Fruit fly (Drosophila melanogaster) whole organism, embryonic: ENCODE results near the gene CG1738.
A peak's percentile ranks its signal among the peaks of the same experiment; 100 is the strongest.

ENCODE experiments used
- Adf1 ChIP-seq: fragments of 200-800 bp; sonication (Bioruptor generic); IDR thresholded peaks from 2 replicates; pipeline ENCODE4 v1.3.6; 2022; ENCODE audit warnings: missing biosample characterization, missing genetic modification characterization
- Asciz ChIP-seq: fragments of 200-800 bp; sonication (Bioruptor generic); optimal IDR thresholded peaks from 2 replicates; lab custom pipeline; 2017; ENCODE audit warnings: missing biosample characterization, mild to moderate bottlenecking, missing genetic modification characterization, missing genetic modification reagents
- Awh ChIP-seq: fragments of 200-800 bp; sonication (Bioruptor generic); IDR thresholded peaks from 2 replicates; pipeline ENCODE4, ENCODE4 v1.3.6; 2022; ENCODE audit warnings: missing biosample characterization, missing genetic modification characterization
- B-H2 ChIP-seq: fragments of 200-800 bp; sonication (Bioruptor generic); optimal IDR thresholded peaks from 2 replicates; lab custom pipeline; 2018; ENCODE audit warnings: missing biosample characterization, mild to moderate bottlenecking, missing genetic modification characterization
- Bteb2 ChIP-seq: fragments of 200-800 bp; sonication (Bioruptor generic); optimal IDR thresholded peaks from 2 replicates; lab custom pipeline; 2016; ENCODE audit warnings: missing biosample characterization, missing genetic modification characterization
- CG10209 ChIP-seq: fragments of 200-800 bp; sonication (Bioruptor generic); optimal IDR thresholded peaks from 3 replicates; lab custom pipeline; 2017; ENCODE audit warnings: missing biosample characterization, mild to moderate bottlenecking, missing genetic modification characterization, missing genetic modification reagents
- CG10366 ChIP-seq: fragments of 200-800 bp; sonication (Bioruptor generic); IDR thresholded peaks from 2 replicates; pipeline ENCODE4 v1.3.6; 2022; ENCODE audit warnings: missing biosample characterization, missing genetic modification characterization
- CG10462 ChIP-seq: fragments of 200-800 bp; sonication (Bioruptor generic); optimal IDR thresholded peaks from 2 replicates; lab custom pipeline; 2016; ENCODE audit warnings: missing biosample characterization, missing genetic modification characterization
- CG10543 ChIP-seq: fragments of 200-800 bp; sonication (Bioruptor generic); optimal IDR thresholded peaks from 3 replicates; lab custom pipeline; 2017; ENCODE audit warnings: missing biosample characterization, mild to moderate bottlenecking, missing genetic modification characterization, moderate library complexity
- CG11695 ChIP-seq: fragments of 200-800 bp; sonication (Bioruptor generic); IDR thresholded peaks from 3 replicates; pipeline ENCODE4 v1.3.6; 2022; ENCODE audit warnings: missing biosample characterization, missing genetic modification characterization
- CG12769 ChIP-seq: fragments of 200-800 bp; sonication (Bioruptor generic); optimal IDR thresholded peaks from 2 replicates; lab custom pipeline; 2019; ENCODE audit warnings: missing biosample characterization, mild to moderate bottlenecking, missing genetic modification characterization, moderate library complexity
- CG14965 ChIP-seq: fragments of 200-800 bp; sonication (Bioruptor generic); optimal IDR thresholded peaks from 2 replicates; lab custom pipeline; 2016; ENCODE audit warnings: missing biosample characterization, missing genetic modification characterization, borderline replicate concordance
- CG15011 ChIP-seq: fragments of 200-800 bp; sonication (Bioruptor generic); optimal IDR thresholded peaks from 3 replicates; lab custom pipeline; 2018; ENCODE audit warnings: missing biosample characterization, mild to moderate bottlenecking, missing genetic modification characterization
- CG17359 ChIP-seq: fragments of 200-800 bp; sonication (Bioruptor generic); optimal IDR thresholded peaks from 3 replicates; lab custom pipeline; 2018; ENCODE audit warnings: missing biosample characterization, mild to moderate bottlenecking, missing genetic modification characterization, moderate library complexity
- CG18599 ChIP-seq: fragments of 200-800 bp; sonication (Bioruptor generic); optimal IDR thresholded peaks from 3 replicates; lab custom pipeline; 2017; ENCODE audit warnings: missing biosample characterization, missing genetic modification characterization, mild to moderate bottlenecking, moderate library complexity, missing genetic modification reagents
- CG2202 ChIP-seq: fragments of 200-800 bp; sonication (Bioruptor generic); optimal IDR thresholded peaks from 2 replicates; lab custom pipeline; 2018; ENCODE audit warnings: missing biosample characterization, mild to moderate bottlenecking, missing genetic modification characterization
- CG2889 ChIP-seq: fragments of 200-800 bp; sonication (Bioruptor generic); IDR thresholded peaks from 3 replicates; pipeline ENCODE4 v1.3.6; 2022; ENCODE audit warnings: missing biosample characterization, missing genetic modification characterization
- CG30431 ChIP-seq: fragments of 200-800 bp; sonication (Bioruptor generic); optimal IDR thresholded peaks from 2 replicates; lab custom pipeline; 2017; ENCODE audit warnings: missing biosample characterization, missing genetic modification characterization
- CG31224 ChIP-seq: fragments of 200-800 bp; sonication (Bioruptor generic); IDR thresholded peaks from 2 replicates; pipeline ENCODE4 v1.3.6; 2022; ENCODE audit warnings: missing biosample characterization, missing genetic modification characterization
- CG32532 ChIP-seq: fragments of 200-800 bp; sonication (Bioruptor generic); IDR thresholded peaks from 2 replicates; pipeline ENCODE4 v1.3.6; 2022; ENCODE audit warnings: missing biosample characterization, missing genetic modification characterization
- CG3281 ChIP-seq: fragments of 200-800 bp; sonication (Bioruptor generic); optimal IDR thresholded peaks from 3 replicates; lab custom pipeline; 2017; ENCODE audit warnings: missing biosample characterization, mild to moderate bottlenecking, missing genetic modification characterization
- CG4730 ChIP-seq: fragments of 200-800 bp; sonication (Bioruptor generic); IDR thresholded peaks from 2 replicates; pipeline ENCODE4 v1.3.6; 2022; ENCODE audit warnings: missing biosample characterization, missing genetic modification characterization
- CG6854 ChIP-seq: fragments of 200-800 bp; sonication (Bioruptor generic); optimal IDR thresholded peaks from 3 replicates; lab custom pipeline; 2017; ENCODE audit warnings: missing biosample characterization, mild to moderate bottlenecking, missing genetic modification characterization
- CG7556 ChIP-seq: fragments of 200-800 bp; sonication (Bioruptor generic); optimal IDR thresholded peaks from 2 replicates; lab custom pipeline; 2017; ENCODE audit warnings: missing biosample characterization, mild to moderate bottlenecking, missing genetic modification characterization
- CG9932 ChIP-seq: fragments of 200-800 bp; sonication (Bioruptor generic); IDR thresholded peaks from 2 replicates; pipeline ENCODE4 v1.3.6; 2022; ENCODE audit warnings: missing biosample characterization, missing genetic modification characterization
- GATAe ChIP-seq: fragments of 200-800 bp; sonication (Bioruptor generic); conservative IDR thresholded peaks from 2 replicates; pipeline ENCODE4 v1.3.6; 2022; ENCODE audit warnings: missing biosample characterization, missing genetic modification characterization
- Hand ChIP-seq: fragments of 200-800 bp; sonication (Bioruptor generic); optimal IDR thresholded peaks from 2 replicates; lab custom pipeline; 2017; ENCODE audit warnings: mild to moderate bottlenecking, missing biosample characterization, missing genetic modification reagents, missing genetic modification characterization
- Jarid2 ChIP-seq: fragments of 200-800 bp; sonication (Bioruptor generic); optimal IDR thresholded peaks from 3 replicates; lab custom pipeline; 2017; ENCODE audit warnings: mild to moderate bottlenecking, missing biosample characterization, missing genetic modification reagents, missing genetic modification characterization
- Pdp1 ChIP-seq, 2 experiments: fragments of 200-800 bp; sonication (Bioruptor generic); optimal IDR thresholded peaks; 3 replicates each; lab custom pipeline; 2016; ENCODE audit warnings: missing biosample characterization in 2 of 2, missing genetic modification characterization in 2 of 2, mild to moderate bottlenecking in 1 of 2, moderate library complexity in 1 of 2
- Rfx ChIP-seq: fragments of 200-800 bp; sonication (Bioruptor generic); IDR thresholded peaks from 2 replicates; pipeline ENCODE4 v1.3.6; 2022; ENCODE audit warnings: missing biosample characterization, missing genetic modification characterization
- Side ChIP-seq: fragments of 200-800 bp; sonication (Bioruptor generic); optimal IDR thresholded peaks from 2 replicates; lab custom pipeline; 2016; ENCODE audit warnings: missing biosample characterization, missing genetic modification characterization
- Sox102F ChIP-seq: fragments of 200-800 bp; sonication (Bioruptor generic); optimal IDR thresholded peaks from 2 replicates; lab custom pipeline; 2018; ENCODE audit warnings: missing biosample characterization, mild to moderate bottlenecking, missing genetic modification characterization, moderate library complexity
- chinmo ChIP-seq: fragments of 200-800 bp; sonication (Bioruptor generic); IDR thresholded peaks from 4 replicates; pipeline ENCODE4 v1.3.6; 2022; ENCODE audit warnings: missing biosample characterization, missing genetic modification characterization; ENCODE audit not compliant: partially characterized antibody
- dati ChIP-seq: fragments of 200-800 bp; sonication (Bioruptor generic); IDR thresholded peaks from 2 replicates; pipeline ENCODE4 v1.3.6; 2022; ENCODE audit warnings: missing biosample characterization, missing genetic modification characterization
- fu2 ChIP-seq: fragments of 200-800 bp; sonication (Bioruptor generic); optimal IDR thresholded peaks from 2 replicates; lab custom pipeline; 2016; ENCODE audit warnings: missing biosample characterization, missing genetic modification characterization
- hkb ChIP-seq, 2 experiments: fragments of 200-800 bp in 1 of 2; fragments of >200 bp in 1 of 2; sonication (Bioruptor generic) in 1 of 2; IDR thresholded peaks in 1 of 2; optimal IDR thresholded peaks in 1 of 2; 2 replicates each; pipeline versions ENCODE4 v1.3.6 to Lab custom; 2017 to 2022; ENCODE audit warnings: missing biosample characterization in 1 of 2, missing genetic modification characterization in 1 of 2
- klu ChIP-seq: fragments of 200-800 bp; sonication (Bioruptor generic); IDR thresholded peaks from 2 replicates; pipeline ENCODE4 v1.3.6; 2022; ENCODE audit warnings: missing biosample characterization, missing genetic modification characterization
- kni ChIP-seq: fragments of 200-800 bp; sonication (Bioruptor generic); optimal IDR thresholded peaks from 3 replicates; lab custom pipeline; 2017; ENCODE audit warnings: mild to moderate bottlenecking, missing biosample characterization, missing genetic modification reagents, missing genetic modification characterization
- knrl ChIP-seq: fragments of 200-800 bp; sonication (Bioruptor generic); IDR thresholded peaks from 3 replicates; pipeline ENCODE4 v1.3.6; 2022; ENCODE audit warnings: missing biosample characterization, missing genetic modification characterization; ENCODE audit not compliant: partially characterized antibody
- luna ChIP-seq: fragments of 200-800 bp; sonication (Bioruptor generic); optimal IDR thresholded peaks from 2 replicates; lab custom pipeline; 2016; ENCODE audit warnings: missing biosample characterization, missing genetic modification characterization
- otp ChIP-seq: fragments of 200-800 bp; sonication (Bioruptor generic); IDR thresholded peaks from 3 replicates; pipeline ENCODE4, ENCODE4 v1.3.6; 2022; ENCODE audit warnings: missing biosample characterization, missing genetic modification characterization
- salm ChIP-seq: fragments of 200-800 bp; sonication (Bioruptor generic); optimal IDR thresholded peaks from 2 replicates; lab custom pipeline; 2018; ENCODE audit warnings: missing biosample characterization, mild to moderate bottlenecking, missing genetic modification characterization
- sens ChIP-seq: fragments of 200-800 bp; sonication (Bioruptor generic); peaks from one replicate; lab custom pipeline; 2016; ENCODE audit warnings: missing biosample characterization, missing genetic modification characterization
- sens-2 ChIP-seq: fragments of 200-800 bp; sonication (Bioruptor generic); IDR thresholded peaks from 2 replicates; pipeline ENCODE4 v1.3.6; 2022; ENCODE audit warnings: missing biosample characterization, missing genetic modification characterization
- sisA ChIP-seq: fragments of 200-800 bp; sonication (Bioruptor generic); IDR thresholded peaks from 2 replicates; pipeline ENCODE4 v1.3.6; 2022; ENCODE audit warnings: missing biosample characterization, missing genetic modification characterization
- tll ChIP-seq, 2 experiments: fragments of 200-800 bp in 1 of 2; fragments of >200 bp in 1 of 2; sonication (Bioruptor generic) in 1 of 2; optimal IDR thresholded peaks; 2 replicates each; lab custom pipeline; 2017 to 2019; ENCODE audit warnings: missing biosample characterization in 2 of 2, missing genetic modification characterization in 2 of 2, mild to moderate bottlenecking in 1 of 2, moderate library complexity in 1 of 2
- tna ChIP-seq: fragments of 200-800 bp; sonication (Bioruptor generic); IDR thresholded peaks from 2 replicates; pipeline ENCODE4 v1.3.6; 2022; ENCODE audit warnings: missing biosample characterization, missing genetic modification characterization; ENCODE audit not compliant: partially characterized antibody
- tup ChIP-seq: fragments of 200-800 bp; sonication (Bioruptor generic); optimal IDR thresholded peaks from 2 replicates; lab custom pipeline; 2016; ENCODE audit warnings: missing biosample characterization, mild to moderate bottlenecking, missing genetic modification characterization, moderate library complexity
- zf30C ChIP-seq: fragments of 200-800 bp; sonication (Bioruptor generic); optimal IDR thresholded peaks from 3 replicates; lab custom pipeline; 2018; ENCODE audit warnings: missing biosample characterization, mild to moderate bottlenecking, missing genetic modification characterization

Gene CG1738

DNA sequence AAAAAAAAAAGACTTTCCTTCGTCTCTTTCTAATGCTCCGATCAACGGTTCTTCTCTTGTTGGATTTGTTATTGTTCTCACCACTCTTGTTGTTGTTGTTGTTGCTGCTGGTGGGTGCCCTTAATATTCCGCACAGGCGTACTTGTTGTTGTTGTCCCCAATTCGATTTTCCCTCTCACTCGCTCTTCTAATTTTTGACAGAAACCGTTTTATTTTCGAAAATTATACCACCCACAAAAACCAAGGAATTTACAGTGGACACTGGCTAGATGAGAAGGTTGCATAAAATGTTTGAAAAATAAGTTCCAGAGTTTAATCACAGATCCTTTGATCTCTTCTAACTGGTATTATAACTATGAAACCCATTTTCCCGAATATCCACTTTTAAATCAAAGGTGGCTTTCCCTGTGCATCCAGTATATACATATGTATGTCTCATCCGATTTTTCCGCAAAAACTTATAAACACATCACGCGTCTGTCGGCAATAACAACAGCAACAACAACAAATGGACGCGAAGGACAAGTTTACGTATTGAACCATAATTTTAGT, 42.6 kb downstream of the CG1738 start (continued):
- no peak for TF ChIP-seq tna
- no peak for TF ChIP-seq CG18599 (GFP tag; lab: Kevin White, UChicago)
- no peak for TF ChIP-seq CG7556
- no peak for TF ChIP-seq tup (GFP tag; lab: Kevin White, UChicago)
- TF ChIP-seq CG2202 (tag; lab: Kevin White, UChicago) = no peak
- TF ChIP-seq Sox102F = peak; percentile 36
- no peak for TF ChIP-seq Adf1 (GFP tag; lab: Robert Waterston, UW)
- peak; percentile 48; the same call in 1 of the 2 replicates for TF ChIP-seq CG31224 (GFP tag; lab: Robert Waterston, UW)
- peak; percentile 13 for TF ChIP-seq salm (tag; lab: Kevin White, UChicago)
- TF ChIP-seq CG12769 (tag; lab: Kevin White, UChicago) = peak; percentile 53
- TF ChIP-seq CG10209 (GFP tag; lab: Kevin White, UChicago) = no peak
- peak; percentile 14 for TF ChIP-seq CG15011
- TF ChIP-seq Rfx (GFP tag; lab: Robert Waterston, UW) = peak; percentile 87
- peak; percentile 10 for TF ChIP-seq luna
- no peak for TF ChIP-seq Asciz (GFP tag; lab: Kevin White, UChicago)
- TF ChIP-seq chinmo (GFP tag; lab: Robert Waterston, UW) = no peak
- no peak for TF ChIP-seq CG6854 (GFP tag; lab: Kevin White, UChicago)
- no peak for TF ChIP-seq GATAe (GFP tag; lab: Robert Waterston, UW)
- TF ChIP-seq sens (GFP tag; lab: Kevin White, UChicago) = peak; percentile 77
- TF ChIP-seq tll (GFP tag; optimal IDR thresholded peaks at IDR 0.05; lab: Kevin White, UChicago) = no peak
- TF ChIP-seq CG4730 (GFP tag; lab: Robert Waterston, UW) = peak; percentile 57
- TF ChIP-seq zf30C = no peak
- TF ChIP-seq CG30431 = no peak
- 0 out of 3 replicates have a peak, but pooled peaks have one; percentile 52 for TF ChIP-seq otp (GFP tag; lab: Robert Waterston, UW)
- TF ChIP-seq CG32532 = peak; percentile 80
- TF ChIP-seq Hand = no peak
- peak; percentile 52 for TF ChIP-seq fu2
- peak; percentile 64 for TF ChIP-seq sisA (GFP tag; lab: Robert Waterston, UW)
- TF ChIP-seq CG14965 (GFP tag; lab: Kevin White, UChicago) = no peak
- TF ChIP-seq kni = no peak
- TF ChIP-seq Pdp1 (GFP tag; optimal IDR thresholded peaks at IDR 0.05; lab: Kevin White, UChicago) = peak in 1 of 2 experiments; percentile 6
- TF ChIP-seq hkb (optimal IDR thresholded peaks at IDR 0.05; lab: Kevin White, UChicago) = no peak
- peak; percentile 56; the same call in 1 of the 2 replicates for TF ChIP-seq hkb (GFP tag; IDR thresholded peaks at IDR 0.05; lab: Robert Waterston, UW)
- TF ChIP-seq B-H2 (GFP tag; lab: Kevin White, UChicago) = peak; percentile 7
- TF ChIP-seq CG10366 = peak; percentile 66
- no peak for TF ChIP-seq Jarid2 (GFP tag; lab: Kevin White, UChicago)
- peak; percentile 54; the same call in 2 of the 3 replicates for TF ChIP-seq CG11695 (GFP tag; lab: Robert Waterston, UW)
- no peak for TF ChIP-seq CG10462 (GFP tag; lab: Kevin White, UChicago)
- TF ChIP-seq knrl (GFP tag; lab: Robert Waterston, UW) = no peak
- peak; percentile 27 for TF ChIP-seq CG3281 (GFP tag; lab: Kevin White, UChicago)
- TF ChIP-seq Side (GFP tag; lab: Kevin White, UChicago) = peak; percentile 8
- TF ChIP-seq CG10543 (GFP tag; lab: Kevin White, UChicago) = no peak
- TF ChIP-seq klu (GFP tag; lab: Robert Waterston, UW) = peak; percentile 18; the same call in 1 of the 2 replicates
- peak; percentile 43 for TF ChIP-seq CG17359 (tag; lab: Kevin White, UChicago)
- peak; percentile 80 for TF ChIP-seq CG9932 (GFP tag; lab: Robert Waterston, UW)
- no peak for TF ChIP-seq sens-2 (GFP tag; lab: Robert Waterston, UW)
- TF ChIP-seq Awh (GFP tag; lab: Robert Waterston, UW) = no peak
- TF ChIP-seq dati = no peak
- no peak for TF ChIP-seq Bteb2 (GFP tag; lab: Kevin White, UChicago)
- TF ChIP-seq CG2889 (GFP tag; lab: Robert Waterston, UW) = peak; percentile 48; the same call in 1 of the 3 replicates
